Worm (Caenorhabditis elegans) whole organism, mixed stage, embryonic: ENCODE results near the gene F26H11.8.
A peak's percentile ranks its signal among the peaks of the same experiment; 100 is the strongest.

ENCODE experiments used
- M03D4.4 ChIP-seq: sonication (generic microtip); optimal IDR thresholded peaks from 2 replicates; lab custom pipeline; 2017; ENCODE audit warnings: mild to moderate bottlenecking, missing genetic modification characterization, missing compliant biosample characterization
- bed-3 ChIP-seq: fragments of 200-800 bp; sonication (Bioruptor generic); optimal IDR thresholded peaks from 3 replicates; lab custom pipeline; 2018; ENCODE audit warnings: mild to moderate bottlenecking, missing genetic modification characterization, moderate library complexity, missing compliant biosample characterization
- blmp-1 ChIP-seq: fragments of 150-350 bp; optimal IDR thresholded peaks from 2 replicates; lab custom pipeline; 2014; ENCODE audit warnings: missing biosample characterization, missing genetic modification characterization
- ceh-39 ChIP-seq: fragments of 150-350 bp; optimal IDR thresholded peaks from 2 replicates; lab custom pipeline; 2014; ENCODE audit warnings: missing biosample characterization, missing genetic modification characterization
- ceh-43 ChIP-seq: fragments of 200-800 bp; sonication (Bioruptor generic); optimal IDR thresholded peaks from 2 replicates; lab custom pipeline; 2018; ENCODE audit warnings: mild to moderate bottlenecking, missing genetic modification characterization, moderate library complexity, missing compliant biosample characterization
- ceh-83 ChIP-seq: fragments of 200-800 bp; sonication (Bioruptor generic); optimal IDR thresholded peaks from 2 replicates; lab custom pipeline; 2018; ENCODE audit warnings: mild to moderate bottlenecking, missing genetic modification characterization, missing compliant biosample characterization
- ces-1 ChIP-seq: fragments of 150-350 bp; optimal IDR thresholded peaks from 2 replicates; lab custom pipeline; 2014; ENCODE audit warnings: missing biosample characterization, missing genetic modification reagents, missing genetic modification characterization
- cnd-1 ChIP-seq: fragments of 200-800 bp; sonication (Bioruptor generic); optimal IDR thresholded peaks from 2 replicates; lab custom pipeline; 2018; ENCODE audit warnings: mild to moderate bottlenecking, missing genetic modification characterization, missing compliant biosample characterization
- drap-1 ChIP-seq: fragments of 200-800 bp; sonication (Bioruptor generic); optimal IDR thresholded peaks from 3 replicates; lab custom pipeline; 2018; ENCODE audit warnings: mild to moderate bottlenecking, missing genetic modification characterization, missing compliant biosample characterization
- elt-1 ChIP-seq: sonication (generic microtip); optimal IDR thresholded peaks from 2 replicates; lab custom pipeline; 2017; ENCODE audit warnings: missing genetic modification characterization, mild to moderate bottlenecking, missing compliant biosample characterization, antibody characterized with exemption, moderate library complexity, borderline replicate concordance; ENCODE audit not compliant: insufficient read depth
- elt-3 ChIP-seq: fragments of 150-350 bp; optimal IDR thresholded peaks from 2 replicates; lab custom pipeline; 2014; ENCODE audit warnings: missing biosample characterization, missing genetic modification characterization
- flh-1 ChIP-seq: fragments of 200-800 bp; sonication (Bioruptor generic); optimal IDR thresholded peaks from 2 replicates; lab custom pipeline; 2018; ENCODE audit warnings: mild to moderate bottlenecking, missing genetic modification characterization, moderate library complexity, missing compliant biosample characterization
- ham-2 ChIP-seq: fragments of 200-800 bp; sonication (Bioruptor generic); optimal IDR thresholded peaks from 2 replicates; lab custom pipeline; 2018; ENCODE audit warnings: mild to moderate bottlenecking, missing genetic modification characterization, missing compliant biosample characterization
- hlh-1 ChIP-seq: fragments of 150-350 bp; optimal IDR thresholded peaks from 2 replicates; lab custom pipeline; 2014; ENCODE audit warnings: missing biosample characterization, missing genetic modification reagents, missing genetic modification characterization
- lin-13 ChIP-seq: fragments of 150-350 bp; optimal IDR thresholded peaks from 2 replicates; lab custom pipeline; 2014; ENCODE audit warnings: missing biosample characterization, missing genetic modification characterization
- lin-32 ChIP-seq: fragments of 200-800 bp; sonication (Bioruptor generic); optimal IDR thresholded peaks from 2 replicates; lab custom pipeline; 2018; ENCODE audit warnings: mild to moderate bottlenecking, missing genetic modification characterization, missing compliant biosample characterization
- lsy-2 ChIP-seq: fragments of 150-350 bp; optimal IDR thresholded peaks from 2 replicates; lab custom pipeline; 2014; ENCODE audit warnings: missing biosample characterization, missing genetic modification characterization
- mab-5 ChIP-seq: fragments of 150-350 bp; optimal IDR thresholded peaks from 2 replicates; lab custom pipeline; 2014; ENCODE audit warnings: missing biosample characterization, missing genetic modification characterization
- mep-1 ChIP-seq: fragments of 150-350 bp; optimal IDR thresholded peaks from 2 replicates; lab custom pipeline; 2017; ENCODE audit warnings: missing biosample characterization, missing genetic modification reagents, missing genetic modification characterization, inconsistent platforms
- mls-2 ChIP-seq: sonication (generic microtip); optimal IDR thresholded peaks from 2 replicates; lab custom pipeline; 2016; ENCODE audit warnings: mild to moderate bottlenecking, missing genetic modification characterization, moderate library complexity, missing compliant biosample characterization
- nhr-12 ChIP-seq: fragments of 150-350 bp; optimal IDR thresholded peaks from 2 replicates; lab custom pipeline; 2014; ENCODE audit warnings: missing biosample characterization, missing genetic modification characterization
- nhr-2 ChIP-seq: fragments of 150-350 bp; optimal IDR thresholded peaks from 2 replicates; lab custom pipeline; 2014; ENCODE audit warnings: missing biosample characterization, missing genetic modification characterization
- nhr-237 ChIP-seq: fragments of 150-350 bp; optimal IDR thresholded peaks from 2 replicates; lab custom pipeline; 2014; ENCODE audit warnings: missing biosample characterization, missing genetic modification characterization
- nhr-28 ChIP-seq: fragments of 150-350 bp; optimal IDR thresholded peaks from 2 replicates; lab custom pipeline; 2014; ENCODE audit warnings: missing biosample characterization, missing genetic modification characterization
- nhr-76 ChIP-seq: sonication (generic microtip); optimal IDR thresholded peaks from 2 replicates; lab custom pipeline; 2017; ENCODE audit warnings: missing biosample characterization, missing genetic modification characterization
- pha-4 ChIP-seq: fragments of 150-350 bp; optimal IDR thresholded peaks from 2 replicates; lab custom pipeline; 2018; ENCODE audit warnings: missing biosample characterization, missing genetic modification reagents, missing genetic modification characterization
- sem-2 ChIP-seq: fragments of 200-800 bp; sonication (Bioruptor generic); optimal IDR thresholded peaks from 2 replicates; lab custom pipeline; 2018; ENCODE audit warnings: mild to moderate bottlenecking, missing genetic modification characterization, missing compliant biosample characterization
- snpc-4 ChIP-seq: fragments of 150-350 bp; optimal IDR thresholded peaks from 2 replicates; lab custom pipeline; 2014; ENCODE audit warnings: missing biosample characterization, missing genetic modification characterization
- sptf-1 ChIP-seq: sonication (generic microtip); optimal IDR thresholded peaks from 2 replicates; lab custom pipeline; 2017; ENCODE audit warnings: mild to moderate bottlenecking, missing genetic modification characterization, moderate library complexity, missing compliant biosample characterization
- tbx-8 ChIP-seq: fragments of 200-800 bp; sonication (Bioruptor generic); optimal IDR thresholded peaks from 2 replicates; lab custom pipeline; 2018; ENCODE audit warnings: mild to moderate bottlenecking, missing genetic modification characterization, moderate library complexity, missing compliant biosample characterization
- unc-120 ChIP-seq: sonication (generic microtip); optimal IDR thresholded peaks from 2 replicates; lab custom pipeline; 2017; ENCODE audit warnings: missing genetic modification characterization, missing compliant biosample characterization; ENCODE audit not compliant: poor library complexity, severe bottlenecking
- unc-39 ChIP-seq: fragments of 150-350 bp; optimal IDR thresholded peaks from 2 replicates; lab custom pipeline; 2014; ENCODE audit warnings: missing biosample characterization, missing genetic modification characterization
- unc-62 ChIP-seq: fragments of 150-350 bp; optimal IDR thresholded peaks from 2 replicates; lab custom pipeline; 2014; ENCODE audit warnings: missing biosample characterization, missing genetic modification reagents, missing genetic modification characterization
- zip-8 ChIP-seq: fragments of 150-350 bp; optimal IDR thresholded peaks from 2 replicates; lab custom pipeline; 2014; ENCODE audit warnings: missing biosample characterization, missing genetic modification characterization
- ztf-11 ChIP-seq: fragments of 150-350 bp; optimal IDR thresholded peaks from 2 replicates; lab custom pipeline; 2014; ENCODE audit warnings: missing biosample characterization, missing genetic modification characterization

The F26H11.8 gene

ce11 chrII:14393766-14394165, 5.5 kb downstream of the F26H11.8 start:
- TF ChIP-seq unc-39 (tag; lab: Kevin White, UChicago) (no peak), ceh-39 (tag; lab: Kevin White, UChicago) (no peak), nhr-76 (tag; lab: Kevin White, UChicago) (no peak), flh-1 (GFP tag; lab: Kevin White, UChicago) (no peak), nhr-12 (tag; lab: Kevin White, UChicago) (no peak), cnd-1 (tag; lab: Kevin White, UChicago) (no peak), drap-1 (GFP tag; lab: Kevin White, UChicago) (no peak), lin-32 (GFP tag; lab: Kevin White, UChicago) (no peak), mab-5 (tag; lab: Kevin White, UChicago) (no peak), snpc-4 (tag; lab: Kevin White, UChicago) (no peak), ztf-11 (tag; lab: Kevin White, UChicago) (no peak), nhr-28 (tag; lab: Kevin White, UChicago) (no peak)

ce11 chrII:14399595-14399994, 11.3 kb downstream of the F26H11.8 start:
- no peak for TF ChIP-seq mls-2
- peak; percentile 2 for TF ChIP-seq M03D4.4 (tag; lab: Kevin White, UChicago)
- TF ChIP-seq ceh-39 (tag; lab: Kevin White, UChicago): peak; percentile 64
- peak; percentile 32 for TF ChIP-seq unc-120
- peak; percentile 54 for TF ChIP-seq hlh-1
- TF ChIP-seq lin-13 (tag; lab: Kevin White, UChicago): peak; percentile 82
- peak; percentile 26 for TF ChIP-seq ceh-83 (GFP tag; lab: Kevin White, UChicago)
- no peak for TF ChIP-seq nhr-76 (tag; lab: Kevin White, UChicago)
- TF ChIP-seq ces-1: peak; percentile 91
- no peak for TF ChIP-seq unc-39 (tag; lab: Kevin White, UChicago)
- TF ChIP-seq ceh-43 (GFP tag; lab: Kevin White, UChicago): peak; percentile 25
- peak; percentile 12 for TF ChIP-seq nhr-2
- TF ChIP-seq pha-4 (tag; lab: Kevin White, UChicago): peak; percentile 95
- no peak for TF ChIP-seq nhr-28 (tag; lab: Kevin White, UChicago)
- peak; percentile 18 for TF ChIP-seq sptf-1 (tag; lab: Kevin White, UChicago)
- peak; percentile 85 for TF ChIP-seq nhr-237 (tag; lab: Kevin White, UChicago)
- peak; percentile 69 for TF ChIP-seq lsy-2
- TF ChIP-seq snpc-4 (tag; lab: Kevin White, UChicago): no peak
- no peak for TF ChIP-seq bed-3 (GFP tag; lab: Kevin White, UChicago)
- TF ChIP-seq ham-2 (GFP tag; lab: Kevin White, UChicago): peak; percentile 52
- TF ChIP-seq mep-1: peak; percentile 82
- TF ChIP-seq, all 35 proteins: peak for 15

- TF ChIP-seq unc-120 (no peak), unc-62 (GFP tag; lab: Kevin White, UChicago) (no peak), lin-13 (tag; lab: Kevin White, UChicago) (no peak), drap-1 (GFP tag; lab: Kevin White, UChicago) (no peak), lsy-2 (no peak)
These were observed 12.8 kb downstream of the F26H11.8 start for ce11 chrII:14401098-14401497.

ce11 chrII:14404266-14404665, 16.0 kb downstream of the F26H11.8 start:
- TF ChIP-seq ceh-43 (GFP tag; lab: Kevin White, UChicago): no peak
- TF ChIP-seq hlh-1: peak; percentile 18
- peak; percentile 31 for TF ChIP-seq pha-4 (tag; lab: Kevin White, UChicago)

DNA sequence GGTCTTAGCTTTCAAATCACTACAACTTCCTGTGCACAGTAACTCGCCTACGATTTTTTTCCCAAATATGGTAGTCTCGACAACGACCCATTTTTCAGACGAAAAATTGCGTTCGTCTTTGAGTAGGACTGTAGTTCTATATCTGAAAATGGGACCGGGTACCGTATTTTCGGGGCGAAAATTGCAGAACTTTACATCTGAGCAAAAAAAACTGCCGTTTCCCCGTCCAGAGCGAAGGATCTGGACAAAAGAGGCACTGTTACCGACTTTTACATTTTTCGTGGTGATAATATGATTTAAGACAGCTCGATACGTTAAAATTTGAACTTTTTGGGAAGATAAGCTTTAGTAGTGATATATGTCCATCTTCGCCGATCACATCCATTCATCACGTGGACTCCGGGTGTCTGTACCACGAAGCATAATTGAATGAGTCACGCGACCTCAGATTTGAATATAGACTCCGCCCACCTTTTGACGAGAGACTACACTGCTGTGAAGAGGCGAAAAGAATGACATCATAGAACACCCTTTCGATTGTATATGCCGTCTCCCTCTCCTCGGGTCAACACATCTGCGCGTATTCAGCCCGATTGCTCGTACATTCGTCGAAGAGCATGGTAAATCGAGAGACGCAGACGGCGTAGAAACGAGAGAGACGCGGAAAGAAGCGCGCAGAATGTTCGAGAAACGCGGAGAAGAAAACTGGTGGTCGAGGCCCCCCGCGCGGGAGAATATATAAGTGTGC, 16.6 kb downstream of the F26H11.8 start:
- TF ChIP-seq elt-3 (tag; lab: Kevin White, UChicago) (peak; percentile 85), M03D4.4 (tag; lab: Kevin White, UChicago) (peak; percentile 38), unc-39 (tag; lab: Kevin White, UChicago) (peak; percentile 65), flh-1 (GFP tag; lab: Kevin White, UChicago) (no peak), nhr-237 (tag; lab: Kevin White, UChicago) (peak; percentile 78), ceh-83 (GFP tag; lab: Kevin White, UChicago) (no peak), mep-1 (peak; percentile 49), zip-8 (no peak), blmp-1 (tag; lab: Kevin White, UChicago) (peak; percentile 63), tbx-8 (GFP tag; lab: Kevin White, UChicago) (no peak), ztf-11 (tag; lab: Kevin White, UChicago) (peak; percentile 87), pha-4 (tag; lab: Kevin White, UChicago) (peak; percentile 94), lin-13 (tag; lab: Kevin White, UChicago) (peak; percentile 92), bed-3 (GFP tag; lab: Kevin White, UChicago) (no peak), nhr-12 (tag; lab: Kevin White, UChicago) (no peak), nhr-76 (tag; lab: Kevin White, UChicago) (no peak), unc-120 (peak; percentile 52), snpc-4 (tag; lab: Kevin White, UChicago) (no peak), cnd-1 (tag; lab: Kevin White, UChicago) (peak; percentile 71), ceh-43 (GFP tag; lab: Kevin White, UChicago) (peak; percentile 53), sem-2 (GFP tag; lab: Kevin White, UChicago) (no peak), mab-5 (tag; lab: Kevin White, UChicago) (no peak), ceh-39 (tag; lab: Kevin White, UChicago) (peak; percentile 93), nhr-2 (peak; percentile 36), mls-2 (peak; percentile 90), sptf-1 (tag; lab: Kevin White, UChicago) (peak; percentile 73), elt-1 (no peak), lin-32 (GFP tag; lab: Kevin White, UChicago) (peak; percentile 34), hlh-1 (peak; percentile 27), ces-1 (peak; percentile 78), unc-62 (GFP tag; lab: Kevin White, UChicago) (peak; percentile 84), lsy-2 (peak; percentile 73)
